Worm (Caenorhabditis elegans) whole organism, L1 larva: Measurements from ENCODE around the gene ints-6.

Source experiments
- C04F5.9 ChIP-seq: sonication (generic microtip); optimal IDR thresholded peaks from 2 replicates; lab custom pipeline; 2016; ENCODE audit warnings: missing genetic modification characterization, missing compliant biosample characterization
- C16A3.4 ChIP-seq: fragments of 150-350 bp; optimal IDR thresholded peaks from 2 replicates; lab custom pipeline; 2014; ENCODE audit warnings: missing biosample characterization, missing genetic modification characterization
- C34B4.2 ChIP-seq: sonication (generic microtip); optimal IDR thresholded peaks from 2 replicates; lab custom pipeline; 2017; ENCODE audit warnings: mild to moderate bottlenecking, missing genetic modification characterization, missing compliant biosample characterization
- F16B12.6 ChIP-seq: fragments of 150-350 bp; optimal IDR thresholded peaks from 2 replicates; lab custom pipeline; 2014; ENCODE audit warnings: missing biosample characterization, missing genetic modification characterization
- aly-2 ChIP-seq: fragments of 150-350 bp; optimal IDR thresholded peaks from 2 replicates; lab custom pipeline; 2014; ENCODE audit warnings: missing biosample characterization, missing genetic modification characterization
- blmp-1 ChIP-seq: fragments of 150-350 bp; optimal IDR thresholded peaks from 2 replicates; lab custom pipeline; 2014; ENCODE audit warnings: missing biosample characterization, missing genetic modification characterization
- ceh-63 ChIP-seq: fragments of 200-800 bp; sonication (Bioruptor generic); optimal IDR thresholded peaks from 2 replicates; lab custom pipeline; 2018; ENCODE audit warnings: mild to moderate bottlenecking, missing genetic modification characterization, missing compliant biosample characterization
- ceh-90 ChIP-seq: sonication (generic microtip); optimal IDR thresholded peaks from 2 replicates; lab custom pipeline; 2016; ENCODE audit warnings: missing genetic modification characterization, missing compliant biosample characterization
- ces-1 ChIP-seq: fragments of 150-350 bp; optimal IDR thresholded peaks from 2 replicates; lab custom pipeline; 2014; ENCODE audit warnings: missing biosample characterization, missing genetic modification reagents, missing genetic modification characterization
- dpl-1 ChIP-seq, 3 experiments: fragments of 150-350 bp in 2 of 3; sonication (generic microtip) in 1 of 3; optimal IDR thresholded peaks; 2 replicates each; lab custom pipeline; 2014 to 2017; ENCODE audit warnings: missing biosample characterization in 3 of 3, missing genetic modification characterization in 3 of 3, missing genetic modification reagents in 3 of 3
- dsc-1 ChIP-seq: sonication (generic microtip); optimal IDR thresholded peaks from 2 replicates; lab custom pipeline; 2016; ENCODE audit warnings: mild to moderate bottlenecking, missing genetic modification characterization, missing compliant biosample characterization
- efl-1 ChIP-seq, 4 experiments: fragments of 150-350 bp; optimal IDR thresholded peaks in 3 of 4; peaks in 1 of 4; 1 replicate in 1 of 4; 2 replicates in 3 of 4; lab custom pipeline; 2014; ENCODE audit warnings: missing biosample characterization in 2 of 4, missing genetic modification characterization in 2 of 4, missing genetic modification reagents in 2 of 4
- efl-3 ChIP-seq: fragments of 200-800 bp; sonication (Bioruptor generic); optimal IDR thresholded peaks from 2 replicates; lab custom pipeline; 2018; ENCODE audit warnings: mild to moderate bottlenecking, missing genetic modification characterization, missing compliant biosample characterization
- egl-27 ChIP-seq, 2 experiments: fragments of 150-350 bp in 1 of 2; sonication (generic microtip); optimal IDR thresholded peaks; 3 replicates each; lab custom pipeline; 2017 to 2018; ENCODE audit warnings: missing biosample characterization in 2 of 2, missing genetic modification characterization in 2 of 2, missing genetic modification reagents in 2 of 2
- fkh-10 ChIP-seq: sonication (generic microtip); optimal IDR thresholded peaks from 2 replicates; lab custom pipeline; 2017; ENCODE audit warnings: missing biosample characterization, missing genetic modification reagents, missing genetic modification characterization
- fkh-8 ChIP-seq: sonication (generic microtip); optimal IDR thresholded peaks from 2 replicates; lab custom pipeline; 2016; ENCODE audit warnings: mild to moderate bottlenecking, missing genetic modification characterization, missing compliant biosample characterization
- fos-1 ChIP-seq: fragments of 150-350 bp; optimal IDR thresholded peaks from 2 replicates; lab custom pipeline; 2014; ENCODE audit warnings: missing biosample characterization, missing genetic modification characterization
- hlh-17 ChIP-seq: fragments of 200-800 bp; sonication (Bioruptor generic); optimal IDR thresholded peaks from 2 replicates; lab custom pipeline; 2018; ENCODE audit warnings: missing genetic modification characterization, mild to moderate bottlenecking, missing compliant biosample characterization, moderate library complexity, borderline replicate concordance
- hlh-4 ChIP-seq: sonication (generic microtip); optimal IDR thresholded peaks from 2 replicates; lab custom pipeline; 2016; ENCODE audit warnings: mild to moderate bottlenecking, missing genetic modification characterization, missing compliant biosample characterization
- irx-1 ChIP-seq: sonication (generic microtip); optimal IDR thresholded peaks from 2 replicates; lab custom pipeline; 2016; ENCODE audit warnings: missing genetic modification characterization, missing compliant biosample characterization
- lin-35 ChIP-seq, 2 experiments: fragments of 150-350 bp; optimal IDR thresholded peaks; 2 replicates each; lab custom pipeline; 2014; ENCODE audit warnings: missing biosample characterization in 2 of 2, missing genetic modification characterization in 2 of 2, missing genetic modification reagents in 2 of 2
- lir-3 ChIP-seq: sonication (generic microtip); optimal IDR thresholded peaks from 2 replicates; lab custom pipeline; 2016; ENCODE audit warnings: mild to moderate bottlenecking, missing genetic modification characterization, moderate library complexity, missing compliant biosample characterization; ENCODE audit not compliant: poor library complexity
- lsy-2 ChIP-seq, 2 experiments: fragments of 150-350 bp; optimal IDR thresholded peaks; 2 replicates each; lab custom pipeline; 2014; ENCODE audit warnings: missing biosample characterization in 2 of 2, missing genetic modification characterization in 2 of 2
- mdl-1 ChIP-seq, 2 experiments: fragments of 150-350 bp; optimal IDR thresholded peaks; 2 replicates each; lab custom pipeline; 2014 to 2017; ENCODE audit warnings: missing biosample characterization in 2 of 2, missing genetic modification characterization in 2 of 2, inconsistent platforms in 1 of 2
- mep-1 ChIP-seq: fragments of 150-350 bp; optimal IDR thresholded peaks from 2 replicates; lab custom pipeline; 2014; ENCODE audit warnings: missing biosample characterization, missing genetic modification characterization
- nhr-12 ChIP-seq: sonication (generic microtip); optimal IDR thresholded peaks from 2 replicates; lab custom pipeline; 2017; ENCODE audit warnings: missing biosample characterization, missing genetic modification characterization
- nhr-20 ChIP-seq: sonication (generic microtip); optimal IDR thresholded peaks from 2 replicates; lab custom pipeline; 2016; ENCODE audit warnings: mild to moderate bottlenecking, missing genetic modification characterization, missing compliant biosample characterization
- nhr-47 ChIP-seq: sonication (generic microtip); optimal IDR thresholded peaks from 2 replicates; lab custom pipeline; 2016; ENCODE audit warnings: mild to moderate bottlenecking, missing genetic modification characterization, moderate library complexity, missing compliant biosample characterization
- nhr-71 ChIP-seq: sonication (generic microtip); optimal IDR thresholded peaks from 2 replicates; lab custom pipeline; 2016; ENCODE audit warnings: mild to moderate bottlenecking, missing genetic modification characterization, moderate library complexity, missing compliant biosample characterization
- nhr-77 ChIP-seq: fragments of 150-350 bp; optimal IDR thresholded peaks from 2 replicates; lab custom pipeline; 2014; ENCODE audit warnings: missing biosample characterization, missing genetic modification characterization
- nhr-84 ChIP-seq: sonication (generic microtip); optimal IDR thresholded peaks from 2 replicates; lab custom pipeline; 2017; ENCODE audit warnings: missing biosample characterization, missing genetic modification characterization
- nhr-85 ChIP-seq: sonication (generic microtip); peaks from one replicate; lab custom pipeline; 2016; ENCODE audit warnings: missing genetic modification characterization, inconsistent platforms, missing compliant biosample characterization
- pag-3 ChIP-seq: sonication (generic microtip); optimal IDR thresholded peaks from 2 replicates; lab custom pipeline; 2017; ENCODE audit warnings: missing genetic modification characterization, mild to moderate bottlenecking, missing compliant biosample characterization, antibody characterized with exemption, borderline replicate concordance; ENCODE audit not compliant: insufficient read depth
- skn-1 ChIP-seq: fragments of 150-350 bp; optimal IDR thresholded peaks from 2 replicates; lab custom pipeline; 2014; ENCODE audit warnings: missing biosample characterization, missing genetic modification characterization
- snu-23 ChIP-seq: sonication (generic microtip); optimal IDR thresholded peaks from 2 replicates; lab custom pipeline; 2016; ENCODE audit warnings: missing genetic modification characterization, missing compliant biosample characterization
- sup-37 ChIP-seq: fragments of 200-800 bp; sonication (Bioruptor generic); optimal IDR thresholded peaks from 2 replicates; lab custom pipeline; 2018; ENCODE audit warnings: mild to moderate bottlenecking, missing genetic modification characterization, missing compliant biosample characterization
- swsn-7 ChIP-seq: sonication (generic microtip); optimal IDR thresholded peaks from 2 replicates; lab custom pipeline; 2016; ENCODE audit warnings: missing genetic modification characterization, missing compliant biosample characterization
- tbx-2 ChIP-seq: sonication (generic microtip); optimal IDR thresholded peaks from 2 replicates; lab custom pipeline; 2016; ENCODE audit warnings: missing genetic modification characterization, missing compliant biosample characterization
- unc-98 ChIP-seq: fragments of 200-800 bp; sonication (Bioruptor generic); IDR thresholded peaks from 2 replicates; pipeline ENCODE4 v1.3.6; 2022; ENCODE audit warnings: missing genetic modification characterization, missing compliant biosample characterization
- xbp-1 ChIP-seq: sonication (generic microtip); optimal IDR thresholded peaks from 2 replicates; lab custom pipeline; 2016; ENCODE audit warnings: missing genetic modification characterization, missing compliant biosample characterization
- zip-4 ChIP-seq: fragments of 200-800 bp; sonication (Bioruptor generic); optimal IDR thresholded peaks from 2 replicates; lab custom pipeline; 2018; ENCODE audit warnings: mild to moderate bottlenecking, missing genetic modification characterization, moderate library complexity, missing compliant biosample characterization

ints-6 gene

ce11 chrIV:8691486-8691885 lies at the start of gene ints-6, which contains the start of gene hst-1:
ints-6 (plus strand) TSS chrIV:8691745.
hst-1 (minus strand) TSS chrIV:8691513.
- TF ChIP-seq nhr-77 (tag; lab: Kevin White, UChicago) (no peak), skn-1 (tag; lab: Kevin White, UChicago) (peak; percentile 41), lin-35 (GFP tag; optimal IDR thresholded peaks at IDR 0.05; lab: Kevin White, UChicago) (peak in 1 of 2 experiments; percentile 29), C34B4.2 (no peak), nhr-12 (tag; lab: Kevin White, UChicago) (no peak), dpl-1 (GFP tag; optimal IDR thresholded peaks at IDR 0.05; lab: Kevin White, UChicago) (peak in 2 of 3 experiments; percentile 27 to 56), irx-1 (tag; lab: Kevin White, UChicago) (no peak), tbx-2 (tag; lab: Kevin White, UChicago) (no peak), hlh-4 (tag; lab: Kevin White, UChicago) (no peak), zip-4 (GFP tag; lab: Kevin White, UChicago) (no peak), hlh-17 (GFP tag; lab: Kevin White, UChicago) (no peak), ceh-63 (GFP tag; lab: Kevin White, UChicago) (no peak), snu-23 (GFP tag; lab: Kevin White, UChicago) (peak; percentile 46), swsn-7 (tag; lab: Kevin White, UChicago) (peak; percentile 9), ces-1 (GFP tag; lab: Kevin White, UChicago) (no peak), F16B12.6 (tag; lab: Kevin White, UChicago) (peak; percentile 76), aly-2 (tag; lab: Kevin White, UChicago) (no peak), sup-37 (GFP tag; lab: Kevin White, UChicago) (no peak), fos-1 (tag; lab: Kevin White, UChicago) (no peak), lsy-2 (tag; optimal IDR thresholded peaks at IDR 0.05; lab: Kevin White, UChicago) (peak; percentile 40 to 56), fkh-8 (tag; lab: Kevin White, UChicago) (no peak), lir-3 (tag; lab: Kevin White, UChicago) (no peak), C04F5.9 (tag; lab: Kevin White, UChicago) (no peak), unc-98 (GFP tag; lab: Robert Waterston, UW) (no peak), efl-1 (optimal IDR thresholded peaks at IDR 0.05; lab: Kevin White, UChicago) (peak; percentile 14 to 35), efl-1 (GFP tag; optimal IDR thresholded peaks at IDR 0.05 in 1 of 2; lab: Kevin White, UChicago) (peak; percentile 40 to 88), efl-3 (GFP tag; lab: Kevin White, UChicago) (no peak), nhr-85 (tag; lab: Kevin White, UChicago) (no peak), ceh-90 (no peak), nhr-84 (tag; lab: Kevin White, UChicago) (no peak), egl-27 (tag; optimal IDR thresholded peaks at IDR 0.05; lab: Kevin White, UChicago) (no peak), nhr-71 (peak; percentile 38), xbp-1 (tag; lab: Kevin White, UChicago) (peak; percentile 28), nhr-47 (tag; lab: Kevin White, UChicago) (peak; percentile 32), dsc-1 (tag; lab: Kevin White, UChicago) (no peak), blmp-1 (tag; lab: Kevin White, UChicago) (peak; percentile 4), nhr-20 (tag; lab: Kevin White, UChicago) (peak; percentile 21), mep-1 (peak; percentile 51), C16A3.4 (peak; percentile 16)
- TF ChIP-seq, all 84 proteins: peak for 15

DNA sequence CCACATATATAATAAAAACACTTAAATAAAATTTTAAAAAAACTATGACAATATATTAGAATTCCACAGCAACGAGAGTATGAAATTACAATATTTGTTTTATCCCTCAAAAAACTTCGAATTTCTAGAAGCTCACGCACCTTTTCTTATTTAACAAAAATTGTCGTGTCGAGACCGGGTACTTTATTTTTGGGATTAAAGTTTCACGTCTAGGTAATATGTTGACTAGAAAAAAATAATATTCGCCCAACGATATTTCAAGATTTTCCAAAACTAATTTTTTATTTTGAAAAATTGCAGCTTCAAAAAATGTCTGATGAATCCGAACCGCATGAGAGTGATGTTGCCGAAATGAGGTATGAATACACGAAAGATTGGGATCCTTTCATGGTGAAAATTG lies 47.1 kb upstream of the ints-6 start, which contains the start of gene C49C8.3:
TSS of gene C49C8.3 (plus strand) at position 301 of the 400 bp plus-strand sequence.
- no peak for TF ChIP-seq pag-3 (tag; lab: Kevin White, UChicago)
- TF ChIP-seq ceh-90 = no peak
- TF ChIP-seq ceh-63 (GFP tag; lab: Kevin White, UChicago) = no peak
- no peak for TF ChIP-seq mdl-1 (tag; optimal IDR thresholded peaks at IDR 0.05; lab: Kevin White, UChicago)
- TF ChIP-seq fkh-10 (GFP tag; lab: Kevin White, UChicago) = no peak
